Worm (Caenorhabditis elegans): ENCODE measurements around the gene zip-11.

zip-11 gene

DNA sequence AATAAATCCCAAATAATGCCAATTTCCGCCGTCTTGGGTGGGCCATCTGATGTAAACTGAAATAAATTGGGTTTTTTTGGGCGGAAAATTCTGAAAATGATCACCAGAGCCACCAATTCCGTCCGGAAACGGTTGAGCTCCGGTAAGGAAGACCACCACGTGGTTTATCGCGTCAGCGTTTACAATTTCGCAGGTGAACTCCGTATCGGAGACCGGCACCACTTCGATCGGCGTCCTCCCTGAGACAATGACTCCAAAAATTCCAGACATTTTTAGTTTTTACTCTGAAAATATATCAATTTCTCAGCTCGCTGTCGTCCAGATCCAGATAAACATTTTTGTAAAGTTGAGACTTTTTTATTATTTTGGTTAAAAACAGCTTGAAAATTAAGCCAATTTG, 25.5 kb downstream of the zip-11 start, which contains the start of gene F42A6.6:
Gene F42A6.6 (minus strand): TSS at position 289 of the 400 bp plus-strand sequence.
- TF ChIP-seq C06A6.2 (GFP tag; conservative IDR thresholded peaks at IDR 0.05): 0 out of 2 replicates have a peak, but pooled peaks have one; percentile 16
- no peak; the same call in 1 of the 2 replicates for TF ChIP-seq K11D2.4 (GFP tag; IDR thresholded peaks at IDR 0.05)
- peak; percentile 15 for TF ChIP-seq tbx-9 (tag; optimal IDR thresholded peaks at IDR 0.05; ENCODE audit: borderline replicate concordance)
- TF ChIP-seq Y53F4B.3 (GFP tag; IDR thresholded peaks at IDR 0.05): no peak
- no peak for TF ChIP-seq pha-4 (tag; optimal IDR thresholded peaks at IDR 0.05)
- TF ChIP-seq madf-10 (tag; optimal IDR thresholded peaks at IDR 0.05): no peak
- TF ChIP-seq D2030.7 (GFP tag; IDR thresholded peaks at IDR 0.05): peak; percentile 20; the same call in 1 of the 2 replicates
- no peak for TF ChIP-seq lag-1 (GFP tag; IDR thresholded peaks at IDR 0.05)
- TF ChIP-seq ztf-22 (GFP tag; optimal IDR thresholded peaks at IDR 0.05): peak; percentile 23
- TF ChIP-seq lin-40 (tag; optimal IDR thresholded peaks at IDR 0.05): peak; percentile 4
- peak; percentile 26 for TF ChIP-seq mes-4 (tag; optimal IDR thresholded peaks at IDR 0.05)
- peak; percentile 95 for TF ChIP-seq B0336.3 (GFP tag; IDR thresholded peaks at IDR 0.05)
- peak; percentile 29 to 48 for TF ChIP-seq let-607 (tag; optimal IDR thresholded peaks at IDR 0.05)
- TF ChIP-seq snpc-3.4 (tag; optimal IDR thresholded peaks at IDR 0.05): peak; percentile 78
- TF ChIP-seq ccch-3 (GFP tag; optimal IDR thresholded peaks at IDR 0.05): no peak
- TF ChIP-seq Y53G8AR.9 (GFP tag; conservative IDR thresholded peaks at IDR 0.05): peak; percentile 94
- TF ChIP-seq sdz-38 (tag; optimal IDR thresholded peaks at IDR 0.05): no peak
- TF ChIP-seq aptf-3 (GFP tag; IDR thresholded peaks at IDR 0.05): peak; percentile 92
- no peak for TF ChIP-seq egrh-3 (GFP tag; IDR thresholded peaks at IDR 0.05)
- no peak for TF ChIP-seq akir-1 (GFP tag; optimal IDR thresholded peaks at IDR 0.05)
- 0 out of 2 replicates have a peak, but pooled peaks have one; percentile 5 for TF ChIP-seq egl-18 (GFP tag; IDR thresholded peaks at IDR 0.05)
- TF ChIP-seq ceh-91 (GFP tag; IDR thresholded peaks at IDR 0.05): peak; percentile 47; the same call in 1 of the 2 replicates
- 0 out of 2 replicates have a peak, but pooled peaks have one; percentile 42 for TF ChIP-seq ztf-28 (GFP tag; IDR thresholded peaks at IDR 0.05)
- TF ChIP-seq nhr-179 (tag; optimal IDR thresholded peaks at IDR 0.05): peak; percentile 14
- TF ChIP-seq nhr-90 (tag; optimal IDR thresholded peaks at IDR 0.05): peak; percentile 40
- peak; percentile 64 for TF ChIP-seq lin-26 (GFP tag; IDR thresholded peaks at IDR 0.05)
- no peak for TF ChIP-seq hlh-12 (tag; optimal IDR thresholded peaks at IDR 0.05)
- no peak for TF ChIP-seq ztf-3 (GFP tag; optimal IDR thresholded peaks at IDR 0.05)
- peak; percentile 61 for TF ChIP-seq dpff-1 (tag; optimal IDR thresholded peaks at IDR 0.05)
- peak; percentile 41; the same call in 1 of the 2 replicates for TF ChIP-seq madf-8 (GFP tag; conservative IDR thresholded peaks at IDR 0.05)
- TF ChIP-seq attf-3 (GFP tag; conservative IDR thresholded peaks at IDR 0.05): peak; percentile 42; the same call in 1 of the 2 replicates
- no peak for TF ChIP-seq ceh-40 (GFP tag; IDR thresholded peaks at IDR 0.05)
- TF ChIP-seq lin-35 (GFP tag; optimal IDR thresholded peaks at IDR 0.05): peak in 2 of 3 experiments; percentile 12 to 43
- TF ChIP-seq F39B2.1 (GFP tag; IDR thresholded peaks at IDR 0.05): peak; percentile 75; the same call in 1 of the 2 replicates
- TF ChIP-seq hlh-26 (GFP tag; conservative IDR thresholded peaks at IDR 0.05): no peak
- peak; percentile 37 to 45 for TF ChIP-seq rec-8 (tag; optimal IDR thresholded peaks at IDR 0.05)
- peak; percentile 29 for TF ChIP-seq snpc-4 (GFP tag; optimal IDR thresholded peaks at IDR 0.05)
- TF ChIP-seq snpc-4 (tag; optimal IDR thresholded peaks at IDR 0.05): peak in 2 of 4 experiments; percentile 55 to 68
- TF ChIP-seq gei-17 (GFP tag; optimal IDR thresholded peaks at IDR 0.05): peak; percentile 45
- no peak for TF ChIP-seq Y67H2A.10 (GFP tag; conservative IDR thresholded peaks at IDR 0.05)
- TF ChIP-seq efl-1 (GFP tag; optimal IDR thresholded peaks at IDR 0.05): no peak
- TF ChIP-seq F10E7.11 (tag; optimal IDR thresholded peaks at IDR 0.05): peak; percentile 66
- TF ChIP-seq pbrm-1 (GFP tag; IDR thresholded peaks at IDR 0.05): peak; percentile 83
- no peak; the same call in 1 of the 2 replicates for TF ChIP-seq Y95B8A.8 (GFP tag; IDR thresholded peaks at IDR 0.05)
- TF ChIP-seq K12H6.12 (tag; optimal IDR thresholded peaks at IDR 0.05): peak; percentile 51
- TF ChIP-seq aptf-2 (GFP tag; conservative IDR thresholded peaks at IDR 0.05): no peak
- TF ChIP-seq F57C9.4 (tag; optimal IDR thresholded peaks at IDR 0.05): peak; percentile 66
- peak; percentile 78 for TF ChIP-seq atf-7 (tag; optimal IDR thresholded peaks at IDR 0.05)

Measured in whole organism, young adult.